Fruit fly (Drosophila melanogaster) whole organism, embryonic: ENCODE results near the gene Cpr73D.

ENCODE experiments used
- BEAF-32 ChIP-seq: fragments of 200-800 bp; sonication (Bioruptor generic); optimal IDR thresholded peaks from 3 replicates; lab custom pipeline; 2017; ENCODE audit warnings: missing biosample characterization, missing genetic modification characterization, mild to moderate bottlenecking, moderate library complexity, missing genetic modification reagents
- Bgb ChIP-seq: fragments of 200-800 bp; sonication (Bioruptor generic); IDR thresholded peaks from 2 replicates; pipeline ENCODE4 v1.3.6; 2022; ENCODE audit warnings: missing biosample characterization, missing genetic modification characterization; ENCODE audit not compliant: partially characterized antibody
- CG11456 ChIP-seq: fragments of 200-800 bp; sonication (Bioruptor generic); IDR thresholded peaks from 3 replicates; pipeline ENCODE4 v1.3.6; 2022; ENCODE audit warnings: missing biosample characterization, missing genetic modification characterization
- CG12155 ChIP-seq: fragments of 200-800 bp; sonication (Bioruptor generic); optimal IDR thresholded peaks from 3 replicates; lab custom pipeline; 2016; ENCODE audit warnings: missing biosample characterization, missing genetic modification characterization
- CG17361 ChIP-seq: fragments of 200-800 bp; sonication (Bioruptor generic); IDR thresholded peaks from 3 replicates; pipeline ENCODE4 v1.3.6; 2022; ENCODE audit warnings: missing biosample characterization, missing genetic modification characterization
- CG18262 ChIP-seq: fragments of 200-800 bp; optimal IDR thresholded peaks from 3 replicates; lab custom pipeline; 2019; ENCODE audit warnings: missing biosample characterization, mild to moderate bottlenecking, missing genetic modification characterization, moderate library complexity
- CG2712 ChIP-seq: fragments of 200-800 bp; optimal IDR thresholded peaks from 3 replicates; lab custom pipeline; 2019; ENCODE audit warnings: missing biosample characterization, mild to moderate bottlenecking, missing genetic modification characterization, moderate library complexity
- CG32767 ChIP-seq: fragments of 200-800 bp; sonication (Bioruptor generic); IDR thresholded peaks from 2 replicates; pipeline ENCODE4 v1.3.6; 2022; ENCODE audit warnings: missing biosample characterization, missing genetic modification characterization
- CG34376 ChIP-seq: fragments of 200-800 bp; sonication (Bioruptor generic); optimal IDR thresholded peaks from 2 replicates; lab custom pipeline; 2018; ENCODE audit warnings: missing biosample characterization, mild to moderate bottlenecking, missing genetic modification characterization
- CG34422 ChIP-seq: fragments of 200-800 bp; sonication (Bioruptor generic); IDR thresholded peaks from 3 replicates; pipeline ENCODE4 v1.3.6; 2022; ENCODE audit warnings: missing biosample characterization, missing genetic modification characterization
- CG4360 ChIP-seq: fragments of 200-800 bp; sonication (Bioruptor generic); IDR thresholded peaks from 2 replicates; pipeline ENCODE4 v1.3.6; 2022; ENCODE audit warnings: missing biosample characterization, missing genetic modification characterization
- CG4617 ChIP-seq: fragments of 200-800 bp; sonication (Bioruptor generic); optimal IDR thresholded peaks from 3 replicates; lab custom pipeline; 2016; ENCODE audit warnings: missing biosample characterization, missing genetic modification characterization, borderline replicate concordance
- CG4730 ChIP-seq: fragments of 200-800 bp; sonication (Bioruptor generic); IDR thresholded peaks from 2 replicates; pipeline ENCODE4 v1.3.6; 2022; ENCODE audit warnings: missing biosample characterization, missing genetic modification characterization
- CG5953 ChIP-seq: fragments of 200-800 bp; sonication (Bioruptor generic); IDR thresholded peaks from 2 replicates; pipeline ENCODE4 v1.3.6; 2022; ENCODE audit warnings: missing biosample characterization, missing genetic modification characterization
- CG6791 ChIP-seq: fragments of 200-800 bp; sonication (Bioruptor generic); IDR thresholded peaks from 3 replicates; pipeline ENCODE4 v1.3.6; 2022; ENCODE audit warnings: missing biosample characterization, missing genetic modification characterization; ENCODE audit not compliant: partially characterized antibody
- CG7786 ChIP-seq: fragments of 200-800 bp; sonication (Bioruptor generic); optimal IDR thresholded peaks from 2 replicates; lab custom pipeline; 2016; ENCODE audit warnings: missing biosample characterization, missing genetic modification characterization
- CG7963 ChIP-seq: fragments of 200-800 bp; sonication (Bioruptor generic); IDR thresholded peaks from 3 replicates; pipeline ENCODE4 v1.3.6; 2022; ENCODE audit warnings: missing biosample characterization, missing genetic modification characterization; ENCODE audit not compliant: partially characterized antibody
- Hr78 ChIP-seq, 2 experiments: fragments of 200-800 bp in 1 of 2; fragments of >200 bp in 1 of 2; sonication (Bioruptor generic) in 1 of 2; optimal IDR thresholded peaks; 2 replicates each; lab custom pipeline; 2017 to 2019; ENCODE audit warnings: missing biosample characterization in 2 of 2, missing genetic modification characterization in 2 of 2, mild to moderate bottlenecking in 1 of 2, moderate library complexity in 1 of 2
- Mes4 ChIP-seq: fragments of 200-800 bp; sonication (Bioruptor generic); optimal IDR thresholded peaks from 2 replicates; lab custom pipeline; 2016; ENCODE audit warnings: missing biosample characterization, missing genetic modification characterization
- Oli ChIP-seq: fragments of 200-800 bp; sonication (Bioruptor generic); optimal IDR thresholded peaks from 2 replicates; lab custom pipeline; 2018; ENCODE audit warnings: missing biosample characterization, mild to moderate bottlenecking, missing genetic modification characterization, moderate library complexity
- Sox102F ChIP-seq: fragments of 200-800 bp; sonication (Bioruptor generic); optimal IDR thresholded peaks from 2 replicates; lab custom pipeline; 2018; ENCODE audit warnings: missing biosample characterization, mild to moderate bottlenecking, missing genetic modification characterization, moderate library complexity
- Sry-δ ChIP-seq: fragments of 200-800 bp; sonication (Bioruptor generic); optimal IDR thresholded peaks from 2 replicates; lab custom pipeline; 2016; ENCODE audit warnings: missing biosample characterization, missing genetic modification characterization
- Stat92E ChIP-seq, 3 experiments: fragments of >200 bp in 2 of 3; fragments of 200-800 bp in 1 of 3; sonication (Bioruptor generic) in 1 of 3; optimal IDR thresholded peaks; 2 replicates each; lab custom pipeline; 2017 to 2019; ENCODE audit warnings: missing biosample characterization in 3 of 3, missing genetic modification characterization in 3 of 3, mild to moderate bottlenecking in 1 of 3, moderate library complexity in 1 of 3
- Xbp1 ChIP-seq: fragments of 200-800 bp; sonication (Bioruptor generic); optimal IDR thresholded peaks from 3 replicates; lab custom pipeline; 2016; ENCODE audit warnings: missing biosample characterization, mild to moderate bottlenecking, missing genetic modification characterization
- chinmo ChIP-seq: fragments of 200-800 bp; sonication (Bioruptor generic); IDR thresholded peaks from 4 replicates; pipeline ENCODE4 v1.3.6; 2022; ENCODE audit warnings: missing biosample characterization, missing genetic modification characterization; ENCODE audit not compliant: partially characterized antibody
- cwo ChIP-seq: fragments of 200-800 bp; sonication (Bioruptor generic); optimal IDR thresholded peaks from 3 replicates; lab custom pipeline; 2017; ENCODE audit warnings: missing biosample characterization, missing genetic modification characterization, mild to moderate bottlenecking, moderate library complexity, missing genetic modification reagents
- dan ChIP-seq: fragments of 200-800 bp; sonication (Bioruptor generic); IDR thresholded peaks from 2 replicates; pipeline ENCODE4 v1.3.6; 2022; ENCODE audit warnings: missing biosample characterization, missing genetic modification characterization
- dmrt99B ChIP-seq: fragments of 200-800 bp; sonication (Bioruptor generic); optimal IDR thresholded peaks from 2 replicates; lab custom pipeline; 2018; ENCODE audit warnings: missing biosample characterization, mild to moderate bottlenecking, missing genetic modification characterization, moderate library complexity
- ems ChIP-seq: fragments of 200-800 bp; sonication (Bioruptor generic); optimal IDR thresholded peaks from 3 replicates; lab custom pipeline; 2016; ENCODE audit warnings: missing biosample characterization, missing genetic modification characterization
- esg ChIP-seq: fragments of 200-800 bp; sonication (Bioruptor generic); conservative IDR thresholded peaks from 2 replicates; pipeline ENCODE4 v1.3.6; 2022; ENCODE audit warnings: missing biosample characterization, missing genetic modification characterization
- grau ChIP-seq: fragments of 200-800 bp; optimal IDR thresholded peaks from 3 replicates; lab custom pipeline; 2019; ENCODE audit warnings: missing biosample characterization, mild to moderate bottlenecking, missing genetic modification characterization, moderate library complexity
- knrl ChIP-seq: fragments of 200-800 bp; sonication (Bioruptor generic); IDR thresholded peaks from 3 replicates; pipeline ENCODE4 v1.3.6; 2022; ENCODE audit warnings: missing biosample characterization, missing genetic modification characterization; ENCODE audit not compliant: partially characterized antibody
- nerfin-2 ChIP-seq: fragments of 200-800 bp; sonication (Bioruptor generic); IDR thresholded peaks from 2 replicates; pipeline ENCODE4 v1.3.6; 2022; ENCODE audit warnings: missing biosample characterization, missing genetic modification characterization; ENCODE audit not compliant: partially characterized antibody
- odd ChIP-seq: fragments of 200-800 bp; sonication (Bioruptor generic); optimal IDR thresholded peaks from 2 replicates; lab custom pipeline; 2017; ENCODE audit warnings: missing biosample characterization, mild to moderate bottlenecking, missing genetic modification characterization
- org-1 ChIP-seq: fragments of 200-800 bp; sonication (Bioruptor generic); optimal IDR thresholded peaks from 2 replicates; lab custom pipeline; 2017; ENCODE audit warnings: missing biosample characterization, missing genetic modification characterization
- peb ChIP-seq: fragments of 200-800 bp; sonication (Bioruptor generic); IDR thresholded peaks from 2 replicates; pipeline ENCODE4 v1.3.6; 2022; ENCODE audit warnings: missing biosample characterization, missing genetic modification characterization
- phol ChIP-seq: fragments of 200-800 bp; sonication (Bioruptor generic); optimal IDR thresholded peaks from 3 replicates; lab custom pipeline; 2018; ENCODE audit warnings: missing biosample characterization, mild to moderate bottlenecking, missing genetic modification characterization, moderate library complexity
- prd ChIP-seq, 3 experiments: fragments of >200 bp in 2 of 3; fragments of 200-800 bp in 1 of 3; sonication (Bioruptor generic) in 1 of 3; optimal IDR thresholded peaks in 2 of 3; IDR thresholded peaks in 1 of 3; 2 replicates in 2 of 3; 3 replicates in 1 of 3; pipeline versions ENCODE4 v1.3.6 to Lab custom; 2017 to 2022; ENCODE audit warnings: missing biosample characterization in 1 of 3, missing genetic modification characterization in 1 of 3
- sr ChIP-seq: fragments of 200-800 bp; sonication (Bioruptor generic); IDR thresholded peaks from 3 replicates; pipeline ENCODE4 v1.3.6; 2022; ENCODE audit warnings: missing biosample characterization, missing genetic modification characterization
- ttk ChIP-seq: fragments of 200-800 bp; sonication (Bioruptor generic); IDR thresholded peaks from 2 replicates; pipeline ENCODE4 v2.1.2; 2022; ENCODE audit warnings: missing biosample characterization, missing genetic modification characterization
- vvl ChIP-seq: fragments of 200-800 bp; sonication (Bioruptor generic); IDR thresholded peaks from 2 replicates; pipeline ENCODE4 v1.3.6; 2022; ENCODE audit warnings: missing biosample characterization, missing genetic modification characterization
- wdn ChIP-seq: fragments of 200-800 bp; sonication (Bioruptor generic); IDR thresholded peaks from 2 replicates; pipeline ENCODE4 v1.3.6; 2022; ENCODE audit warnings: missing biosample characterization, missing genetic modification characterization
- wek ChIP-seq: fragments of 200-800 bp; sonication (Bioruptor generic); optimal IDR thresholded peaks from 3 replicates; lab custom pipeline; 2018; ENCODE audit warnings: missing biosample characterization, mild to moderate bottlenecking, missing genetic modification characterization, moderate library complexity
- wor ChIP-seq: fragments of 200-800 bp; sonication (Bioruptor generic); IDR thresholded peaks from 2 replicates; pipeline ENCODE4 v1.3.6; 2022; ENCODE audit warnings: missing biosample characterization, missing genetic modification characterization
- z ChIP-seq: fragments of 200-800 bp; sonication (Bioruptor generic); IDR thresholded peaks from 3 replicates; pipeline ENCODE4 v1.3.6; 2022; ENCODE audit warnings: missing biosample characterization, missing genetic modification characterization

The Cpr73D gene

dm6 chr3L:16922952-16923351, 34.5 kb downstream of the Cpr73D start, which contains the start of gene CG13028:
CG13028 (plus strand) TSS chr3L:16923252.
- no peak for TF ChIP-seq CG4730 (GFP tag; lab: Robert Waterston, UW)
- TF ChIP-seq peb (GFP tag; lab: Robert Waterston, UW), result no peak
- no peak for TF ChIP-seq dan (GFP tag; lab: Robert Waterston, UW)
- peak; percentile 88 for TF ChIP-seq z (GFP tag; lab: Robert Waterston, UW)
- no peak for TF ChIP-seq CG34376 (GFP tag; lab: Kevin White, UChicago)
- TF ChIP-seq vvl (GFP tag; lab: Robert Waterston, UW), result 0 out of 2 replicates have a peak, but pooled peaks have one; percentile 22
- no peak for TF ChIP-seq nerfin-2
- TF ChIP-seq wek (GFP tag; lab: Kevin White, UChicago), result peak; percentile 12
- TF ChIP-seq chinmo (GFP tag; lab: Robert Waterston, UW), result 0 out of 4 replicates have a peak, but pooled peaks have one; percentile 35

- TF ChIP-seq vvl (GFP tag; lab: Robert Waterston, UW) (0 out of 2 replicates have a peak, but pooled peaks have one; percentile 9), CG34422 (no peak), CG4617 (no peak), Oli (tag; lab: Kevin White, UChicago) (peak; percentile 7), grau (peak; percentile 7), CG17361 (0 out of 3 replicates have a peak, but pooled peaks have one; percentile 22), CG12155 (GFP tag; lab: Kevin White, UChicago) (no peak), Sox102F (peak; percentile 59), CG7786 (GFP tag; lab: Kevin White, UChicago) (no peak), Sry-δ (GFP tag; lab: Kevin White, UChicago) (no peak), CG32767 (no peak), org-1 (GFP tag; lab: Kevin White, UChicago) (no peak), ttk (GFP tag; lab: Robert Waterston, UW) (no peak), odd (no peak), prd (optimal IDR thresholded peaks at IDR 0.05; lab: Kevin White, UChicago) (no peak), prd (GFP tag; IDR thresholded peaks at IDR 0.05; lab: Robert Waterston, UW) (no peak), CG2712 (peak; percentile 16), dmrt99B (tag; lab: Kevin White, UChicago) (peak; percentile 48), wdn (no peak), CG18262 (tag; lab: Kevin White, UChicago) (peak; percentile 13), nerfin-2 (no peak), CG6791 (GFP tag; lab: Robert Waterston, UW) (no peak), knrl (no peak), ems (GFP tag; lab: Kevin White, UChicago) (no peak), CG5953 (GFP tag; lab: Robert Waterston, UW) (no peak), esg (no peak), Hr78 (GFP tag; optimal IDR thresholded peaks at IDR 0.05; lab: Kevin White, UChicago) (peak in 1 of 2 experiments; percentile 49), BEAF-32 (GFP tag; lab: Kevin White, UChicago) (no peak), cwo (no peak), Bgb (GFP tag; lab: Robert Waterston, UW) (no peak), Mes4 (GFP tag; lab: Kevin White, UChicago) (no peak), CG4360 (GFP tag; lab: Robert Waterston, UW) (no peak), wor (GFP tag; lab: Robert Waterston, UW) (0 out of 2 replicates have a peak, but pooled peaks have one; percentile 31), sr (peak; percentile 76), Stat92E (GFP tag; optimal IDR thresholded peaks at IDR 0.05; lab: Kevin White, UChicago) (no peak), Xbp1 (GFP tag; lab: Kevin White, UChicago) (no peak), CG7963 (GFP tag; lab: Robert Waterston, UW) (no peak), phol (tag; lab: Kevin White, UChicago) (no peak), CG11456 (GFP tag; lab: Robert Waterston, UW) (0 out of 3 replicates have a peak, but pooled peaks have one; percentile 36)
These were observed 39.9 kb downstream of the Cpr73D start for dm6 chr3L:16917409-16918173.
